Worm (Caenorhabditis elegans): ENCODE results near the gene F35B3.7.

The F35B3.7 gene

DNA sequence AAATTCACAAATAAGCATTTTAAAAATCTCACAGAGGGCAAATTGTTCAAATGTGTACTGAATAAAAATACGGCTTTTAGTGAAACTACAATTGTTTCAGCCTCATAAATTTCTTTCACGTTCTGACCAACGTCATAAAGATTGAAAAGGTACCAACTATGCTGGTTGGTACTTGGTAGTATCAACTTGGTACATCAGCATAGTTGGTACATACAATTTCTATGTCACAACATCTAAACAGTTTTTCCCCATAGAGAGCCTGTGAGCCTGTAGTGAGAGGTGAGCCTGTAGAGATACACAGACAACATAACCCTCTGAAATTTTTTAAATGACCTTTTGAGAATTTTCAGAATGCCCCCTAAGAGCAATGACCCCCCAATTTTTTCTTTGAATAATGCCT, 23.8 kb downstream of the F35B3.7 start:
- TF ChIP-seq lir-3 (tag; optimal IDR thresholded peaks at IDR 0.05; ENCODE audit: poor library complexity) (no peak), irx-1 (tag; optimal IDR thresholded peaks at IDR 0.05) (no peak), fos-1 (tag; optimal IDR thresholded peaks at IDR 0.05) (no peak), zag-1 (tag; optimal IDR thresholded peaks at IDR 0.05) (no peak), nhr-85 (tag) (no peak)

DNA sequence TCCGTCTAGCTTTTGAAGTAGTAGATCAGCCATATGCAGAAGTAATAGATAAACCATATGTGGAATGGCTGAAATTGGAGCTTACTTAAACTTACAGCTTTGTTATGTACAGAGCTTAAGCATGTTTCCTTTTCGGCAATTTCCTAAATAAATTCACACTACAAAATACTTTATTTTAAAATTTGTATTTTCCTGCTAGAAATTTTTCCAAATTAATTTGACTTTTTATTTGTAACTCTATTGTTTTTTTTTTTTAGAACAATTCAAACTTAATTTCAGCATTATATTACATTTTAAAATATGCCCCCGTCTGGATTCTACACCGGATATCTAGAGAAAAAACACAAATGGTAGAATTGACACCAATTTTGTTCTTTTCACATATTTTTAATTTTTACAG, 29.7 kb downstream of the F35B3.7 start, which contains the start of gene F35B3.3:
TSS of gene F35B3.3 (plus strand) at position 301 of the 400 bp plus-strand sequence.
- TF ChIP-seq ama-1 (optimal IDR thresholded peaks at IDR 0.05) = no peak
- TF ChIP-seq mdl-1 (tag; optimal IDR thresholded peaks at IDR 0.05) = no peak
- TF ChIP-seq skn-1 (tag; optimal IDR thresholded peaks at IDR 0.05) = no peak
- TF ChIP-seq irx-1 (tag; optimal IDR thresholded peaks at IDR 0.05) = no peak
- no peak for TF ChIP-seq sox-4 (tag; optimal IDR thresholded peaks at IDR 0.05)
- no peak for TF ChIP-seq nhr-28 (tag; optimal IDR thresholded peaks at IDR 0.05)
- no peak for TF ChIP-seq tlp-1 (tag; optimal IDR thresholded peaks at IDR 0.05)
- no peak for TF ChIP-seq unc-86 (tag; optimal IDR thresholded peaks at IDR 0.05)
- no peak for TF ChIP-seq pag-3 (tag; optimal IDR thresholded peaks at IDR 0.05; ENCODE audit: borderline replicate concordance, insufficient read depth)
- TF ChIP-seq nhr-237 (tag; optimal IDR thresholded peaks at IDR 0.05) = no peak
- TF ChIP-seq unc-62 (GFP tag; optimal IDR thresholded peaks at IDR 0.05) = no peak
- no peak for TF ChIP-seq aha-1 (tag; optimal IDR thresholded peaks at IDR 0.05)
- no peak for TF ChIP-seq fos-1 (tag; optimal IDR thresholded peaks at IDR 0.05)
- no peak for TF ChIP-seq sptf-1 (tag; optimal IDR thresholded peaks at IDR 0.05)
- TF ChIP-seq C34B4.2 (tag; optimal IDR thresholded peaks at IDR 0.05) = no peak
- no peak for TF ChIP-seq fkh-8 (tag; optimal IDR thresholded peaks at IDR 0.05)

DNA sequence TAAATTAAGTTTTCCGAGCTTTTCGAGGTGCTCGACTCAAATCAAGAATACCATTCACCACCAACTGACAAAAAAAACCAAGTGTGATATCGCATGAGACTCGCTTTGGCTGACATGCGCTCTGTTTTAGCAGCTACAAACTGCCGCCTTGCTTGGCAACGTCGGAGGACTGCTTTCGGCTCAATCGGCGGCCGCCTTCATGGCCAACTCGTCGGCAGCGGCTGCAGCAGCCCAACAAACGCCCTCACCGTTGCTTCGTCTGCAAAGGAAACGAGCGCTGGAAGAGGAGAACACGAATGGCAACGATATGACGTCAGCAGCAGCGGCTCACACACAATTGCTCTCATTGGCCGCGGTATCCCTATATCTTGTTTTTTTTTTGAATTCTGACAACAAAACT, 36.0 kb downstream of the F35B3.7 start:
- TF ChIP-seq lin-15B (tag; optimal IDR thresholded peaks at IDR 0.05) (no peak), ztf-4 (tag; optimal IDR thresholded peaks at IDR 0.05) (no peak), skn-1 (tag; optimal IDR thresholded peaks at IDR 0.05) (no peak), irx-1 (tag; optimal IDR thresholded peaks at IDR 0.05) (no peak), nhr-237 (tag; optimal IDR thresholded peaks at IDR 0.05) (no peak), nhr-77 (tag; optimal IDR thresholded peaks at IDR 0.05) (no peak), vab-15 (tag; optimal IDR thresholded peaks at IDR 0.05) (no peak), ceh-88 (GFP tag; IDR thresholded peaks at IDR 0.05) (no peak), ama-1 (optimal IDR thresholded peaks at IDR 0.05) (no peak), swsn-7 (tag; optimal IDR thresholded peaks at IDR 0.05) (no peak), hlh-17 (GFP tag; optimal IDR thresholded peaks at IDR 0.05; ENCODE audit: borderline replicate concordance) (no peak)

DNA sequence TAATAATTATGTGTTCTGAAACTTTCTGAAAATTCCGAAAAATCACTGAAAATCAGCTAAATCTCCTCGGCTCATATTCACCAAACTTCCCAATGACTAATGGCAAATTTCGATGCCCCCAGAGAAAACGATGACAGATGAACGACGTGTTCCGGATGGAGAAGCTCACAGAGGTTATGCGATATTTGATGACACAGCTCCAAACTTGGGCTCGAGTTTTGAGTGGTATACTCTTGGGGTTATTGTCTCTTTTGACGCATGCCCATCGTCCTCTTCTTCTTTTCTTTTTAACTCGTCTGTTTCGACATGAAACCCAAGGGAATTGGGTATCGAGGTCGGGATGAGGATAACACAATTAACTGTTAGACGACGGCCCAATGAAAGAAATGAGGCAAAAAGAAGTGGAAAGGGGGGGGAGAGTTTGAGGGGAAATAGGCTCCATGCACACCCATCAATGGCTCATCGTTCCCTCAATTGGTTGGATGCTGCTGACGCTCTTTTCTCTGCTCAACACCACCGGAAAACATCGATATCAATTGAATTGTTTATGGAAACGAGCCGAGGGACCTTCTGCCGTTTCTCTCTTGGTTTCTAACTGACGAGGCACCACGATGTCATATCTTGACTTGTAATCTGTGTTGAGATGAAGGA, 39.3 kb downstream of the F35B3.7 start:
- no peak for TF ChIP-seq C34B4.2 (tag; optimal IDR thresholded peaks at IDR 0.05)
- TF ChIP-seq nhr-12 (tag; optimal IDR thresholded peaks at IDR 0.05) = no peak
- no peak for TF ChIP-seq xbp-1 (tag; optimal IDR thresholded peaks at IDR 0.05)
- TF ChIP-seq nhr-71 (tag; optimal IDR thresholded peaks at IDR 0.05) = peak; percentile 20
- no peak for TF ChIP-seq grh-1 (GFP tag; IDR thresholded peaks at IDR 0.05)
- no peak for TF ChIP-seq dpl-1 (GFP tag; optimal IDR thresholded peaks at IDR 0.05)
- TF ChIP-seq ceh-82 (tag; optimal IDR thresholded peaks at IDR 0.05) = no peak
- no peak for TF ChIP-seq isw-1 (GFP tag; IDR thresholded peaks at IDR 0.05)
- no peak for TF ChIP-seq ztf-11 (tag; optimal IDR thresholded peaks at IDR 0.05)
- TF ChIP-seq F16B12.6 (tag; optimal IDR thresholded peaks at IDR 0.05) = no peak
- peak; percentile 62 for TF ChIP-seq tbx-2 (tag; optimal IDR thresholded peaks at IDR 0.05)
- no peak for TF ChIP-seq hlh-4 (tag; optimal IDR thresholded peaks at IDR 0.05)
- TF ChIP-seq alr-1 (tag; optimal IDR thresholded peaks at IDR 0.05; ENCODE audit: borderline replicate concordance) = no peak
- TF ChIP-seq sup-37 (GFP tag; optimal IDR thresholded peaks at IDR 0.05) = no peak
- TF ChIP-seq vab-15 (tag; optimal IDR thresholded peaks at IDR 0.05) = no peak
- TF ChIP-seq unc-130 (tag; optimal IDR thresholded peaks at IDR 0.05) = no peak
- TF ChIP-seq lir-3 (tag; optimal IDR thresholded peaks at IDR 0.05; ENCODE audit: poor library complexity) = no peak
- TF ChIP-seq lin-35 (GFP tag; optimal IDR thresholded peaks at IDR 0.05) = no peak
- no peak for TF ChIP-seq nhr-11 (tag; optimal IDR thresholded peaks at IDR 0.05)
- TF ChIP-seq lin-14 (GFP tag; optimal IDR thresholded peaks at IDR 0.05) = peak; percentile 82
- TF ChIP-seq nhr-76 (tag; optimal IDR thresholded peaks at IDR 0.05) = no peak
- TF ChIP-seq nhr-47 (tag; optimal IDR thresholded peaks at IDR 0.05) = peak; percentile 12
- no peak for TF ChIP-seq pqm-1 (tag; optimal IDR thresholded peaks at IDR 0.05)
- TF ChIP-seq ceh-8 (GFP tag; optimal IDR thresholded peaks at IDR 0.05) = no peak
- no peak for TF ChIP-seq unc-98 (GFP tag; IDR thresholded peaks at IDR 0.05)

Data from whole organism, L1 larva.